Fruit fly (Drosophila melanogaster): ENCODE data around the gene Prp16.

dm6 chrX:14208426-14209208 is 7.5 kb downstream of the Prp16 start:
- TF ChIP-seq CG8478 (optimal IDR thresholded peaks at IDR 0.05) (no peak), CTCF (optimal IDR thresholded peaks at IDR 0.05) (no peak)

Data from S2 (cell line).